Fruit fly (Drosophila melanogaster) whole organism, embryonic: ENCODE measurements around the gene CG9682.

ENCODE experiments used
- B-H2 ChIP-seq: fragments of 200-800 bp; sonication (Bioruptor generic); optimal IDR thresholded peaks from 2 replicates; lab custom pipeline; 2018; ENCODE audit warnings: missing biosample characterization, mild to moderate bottlenecking, missing genetic modification characterization
- BEAF-32 ChIP-seq: fragments of 200-800 bp; sonication (Bioruptor generic); optimal IDR thresholded peaks from 3 replicates; lab custom pipeline; 2017; ENCODE audit warnings: missing biosample characterization, missing genetic modification characterization, mild to moderate bottlenecking, moderate library complexity, missing genetic modification reagents
- Bgb ChIP-seq: fragments of 200-800 bp; sonication (Bioruptor generic); IDR thresholded peaks from 2 replicates; pipeline ENCODE4 v1.3.6; 2022; ENCODE audit warnings: missing biosample characterization, missing genetic modification characterization; ENCODE audit not compliant: partially characterized antibody
- Blimp-1 ChIP-seq: fragments of 200-800 bp; sonication (Bioruptor generic); optimal IDR thresholded peaks from 3 replicates; lab custom pipeline; 2018; ENCODE audit warnings: missing biosample characterization, missing genetic modification characterization, mild to moderate bottlenecking, moderate library complexity, missing genetic modification reagents
- C15 ChIP-seq: fragments of 200-800 bp; sonication (Bioruptor generic); IDR thresholded peaks from 3 replicates; pipeline ENCODE4 v1.3.6; 2022; ENCODE audit warnings: missing biosample characterization, missing genetic modification characterization
- CG10979 ChIP-seq: fragments of 200-800 bp; sonication (Bioruptor generic); optimal IDR thresholded peaks from 2 replicates; lab custom pipeline; 2018; ENCODE audit warnings: missing biosample characterization, mild to moderate bottlenecking, missing genetic modification characterization, moderate library complexity
- CG12155 ChIP-seq: fragments of 200-800 bp; sonication (Bioruptor generic); optimal IDR thresholded peaks from 3 replicates; lab custom pipeline; 2016; ENCODE audit warnings: missing biosample characterization, missing genetic modification characterization
- CG12659 ChIP-seq: fragments of 200-800 bp; sonication (Bioruptor generic); optimal IDR thresholded peaks from 3 replicates; lab custom pipeline; 2017; ENCODE audit warnings: mild to moderate bottlenecking, missing biosample characterization, missing genetic modification reagents, missing genetic modification characterization
- CG12769 ChIP-seq: fragments of 200-800 bp; sonication (Bioruptor generic); optimal IDR thresholded peaks from 2 replicates; lab custom pipeline; 2019; ENCODE audit warnings: missing biosample characterization, mild to moderate bottlenecking, missing genetic modification characterization, moderate library complexity
- CG13775 ChIP-seq: fragments of 200-800 bp; sonication (Bioruptor generic); optimal IDR thresholded peaks from 3 replicates; lab custom pipeline; 2017; ENCODE audit warnings: missing biosample characterization, mild to moderate bottlenecking, missing genetic modification characterization
- CG14710 ChIP-seq: fragments of 200-800 bp; sonication (Bioruptor generic); optimal IDR thresholded peaks from 3 replicates; lab custom pipeline; 2019; ENCODE audit warnings: missing biosample characterization, mild to moderate bottlenecking, missing genetic modification characterization, moderate library complexity
- CG15073 ChIP-seq: fragments of 200-800 bp; sonication (Bioruptor generic); optimal IDR thresholded peaks from 2 replicates; lab custom pipeline; 2016; ENCODE audit warnings: missing biosample characterization, missing genetic modification characterization
- CG15269 ChIP-seq: fragments of 200-800 bp; sonication (Bioruptor generic); optimal IDR thresholded peaks from 2 replicates; lab custom pipeline; 2018; ENCODE audit warnings: missing biosample characterization, mild to moderate bottlenecking, missing genetic modification characterization, moderate library complexity
- CG17359 ChIP-seq: fragments of 200-800 bp; sonication (Bioruptor generic); optimal IDR thresholded peaks from 3 replicates; lab custom pipeline; 2018; ENCODE audit warnings: missing biosample characterization, mild to moderate bottlenecking, missing genetic modification characterization, moderate library complexity
- CG34422 ChIP-seq: fragments of 200-800 bp; sonication (Bioruptor generic); IDR thresholded peaks from 3 replicates; pipeline ENCODE4 v1.3.6; 2022; ENCODE audit warnings: missing biosample characterization, missing genetic modification characterization
- CG43689 ChIP-seq: fragments of 200-800 bp; sonication (Bioruptor generic); IDR thresholded peaks from 2 replicates; pipeline ENCODE4 v1.3.6; 2022; ENCODE audit warnings: missing biosample characterization, missing genetic modification characterization
- CG4707 ChIP-seq: fragments of 200-800 bp; sonication (Bioruptor generic); optimal IDR thresholded peaks from 2 replicates; lab custom pipeline; 2018; ENCODE audit warnings: missing biosample characterization, mild to moderate bottlenecking, missing genetic modification characterization, moderate library complexity
- CG6683 ChIP-seq: fragments of 200-800 bp; sonication (Bioruptor generic); optimal IDR thresholded peaks from 2 replicates; lab custom pipeline; 2017; ENCODE audit warnings: missing biosample characterization, mild to moderate bottlenecking, missing genetic modification characterization, missing genetic modification reagents
- CG7271 ChIP-seq: fragments of 200-800 bp; sonication (Bioruptor generic); optimal IDR thresholded peaks from 2 replicates; lab custom pipeline; 2018; ENCODE audit warnings: missing biosample characterization, mild to moderate bottlenecking, missing genetic modification characterization, moderate library complexity
- CG7963 ChIP-seq: fragments of 200-800 bp; sonication (Bioruptor generic); IDR thresholded peaks from 3 replicates; pipeline ENCODE4 v1.3.6; 2022; ENCODE audit warnings: missing biosample characterization, missing genetic modification characterization; ENCODE audit not compliant: partially characterized antibody
- CG8290 ChIP-seq, 3 experiments: fragments of 200-800 bp; sonication (Bioruptor generic); optimal IDR thresholded peaks; 2 replicates each; lab custom pipeline; 2016 to 2019; ENCODE audit warnings: missing biosample characterization in 3 of 3, missing genetic modification characterization in 3 of 3, mild to moderate bottlenecking in 2 of 3, moderate library complexity in 1 of 3
- CG9876 ChIP-seq: fragments of 200-800 bp; sonication (Bioruptor generic); optimal IDR thresholded peaks from 2 replicates; lab custom pipeline; 2016; ENCODE audit warnings: missing biosample characterization, missing genetic modification characterization
- CTCF ChIP-seq: fragments of 200-800 bp; sonication (Bioruptor generic); optimal IDR thresholded peaks from 2 replicates; lab custom pipeline; 2017; ENCODE audit warnings: missing biosample characterization, mild to moderate bottlenecking, missing genetic modification characterization, moderate library complexity
- Dek ChIP-seq: fragments of 200-800 bp; sonication (Bioruptor generic); optimal IDR thresholded peaks from 3 replicates; lab custom pipeline; 2019; ENCODE audit warnings: missing biosample characterization, mild to moderate bottlenecking, missing genetic modification characterization, moderate library complexity
- Dll ChIP-seq: fragments of 200-800 bp; sonication (Bioruptor generic); IDR thresholded peaks from 4 replicates; pipeline ENCODE4 v1.3.6; 2022; ENCODE audit warnings: missing biosample characterization, missing genetic modification characterization; ENCODE audit not compliant: partially characterized antibody
- Dp ChIP-seq: fragments of 200-800 bp; sonication (Bioruptor generic); optimal IDR thresholded peaks from 2 replicates; lab custom pipeline; 2018; ENCODE audit warnings: missing biosample characterization, mild to moderate bottlenecking, missing genetic modification characterization, moderate library complexity
- HLH54F ChIP-seq: fragments of 200-800 bp; sonication (Bioruptor generic); optimal IDR thresholded peaks from 3 replicates; lab custom pipeline; 2016; ENCODE audit warnings: missing biosample characterization, missing genetic modification characterization
- HmgZ ChIP-seq: fragments of 200-800 bp; sonication (Bioruptor generic); optimal IDR thresholded peaks from 2 replicates; lab custom pipeline; 2018; ENCODE audit warnings: missing biosample characterization, mild to moderate bottlenecking, missing genetic modification characterization
- Hsf ChIP-seq: fragments of 200-800 bp; sonication (Bioruptor generic); optimal IDR thresholded peaks from 3 replicates; lab custom pipeline; 2016; ENCODE audit warnings: missing biosample characterization, missing genetic modification characterization
- Mad ChIP-seq: fragments of 200-800 bp; sonication (Bioruptor generic); optimal IDR thresholded peaks from 2 replicates; lab custom pipeline; 2016; ENCODE audit warnings: missing biosample characterization, missing genetic modification characterization
- abd-A ChIP-seq: fragments of 200-800 bp; sonication (Bioruptor generic); optimal IDR thresholded peaks from 3 replicates; lab custom pipeline; 2019; ENCODE audit warnings: missing biosample characterization, mild to moderate bottlenecking, missing genetic modification characterization, moderate library complexity
- ash1 ChIP-seq: fragments of 200-800 bp; sonication (Bioruptor generic); optimal IDR thresholded peaks from 2 replicates; lab custom pipeline; 2018; ENCODE audit warnings: missing biosample characterization, mild to moderate bottlenecking, missing genetic modification characterization
- caup ChIP-seq: fragments of 200-800 bp; sonication (Bioruptor generic); optimal IDR thresholded peaks from 3 replicates; lab custom pipeline; 2017; ENCODE audit warnings: missing biosample characterization, mild to moderate bottlenecking, missing genetic modification characterization, moderate library complexity; ENCODE audit not compliant: severe bottlenecking
- gsb-n ChIP-seq: fragments of 200-800 bp; sonication (Bioruptor generic); optimal IDR thresholded peaks from 3 replicates; lab custom pipeline; 2018; ENCODE audit warnings: missing biosample characterization, mild to moderate bottlenecking, missing genetic modification characterization
- ham ChIP-seq: fragments of 200-800 bp; sonication (Bioruptor generic); IDR thresholded peaks from 2 replicates; pipeline ENCODE4 v1.3.6; 2022; ENCODE audit warnings: missing biosample characterization, missing genetic modification characterization
- hb ChIP-seq: fragments of 200-800 bp; sonication (Bioruptor generic); IDR thresholded peaks from 3 replicates; pipeline ENCODE4 v1.3.6; 2022; ENCODE audit warnings: missing biosample characterization, missing genetic modification characterization; ENCODE audit not compliant: partially characterized antibody
- hth ChIP-seq: fragments of >200 bp; optimal IDR thresholded peaks from 2 replicates; lab custom pipeline; 2017; ENCODE audit warnings: inconsistent platforms
- mld ChIP-seq: fragments of 200-800 bp; sonication (Bioruptor generic); IDR thresholded peaks from 3 replicates; pipeline ENCODE4 v1.3.6; 2022; ENCODE audit warnings: missing biosample characterization, missing genetic modification characterization; ENCODE audit not compliant: partially characterized antibody
- nom ChIP-seq: fragments of 200-800 bp; sonication (Bioruptor generic); optimal IDR thresholded peaks from 2 replicates; lab custom pipeline; 2017; ENCODE audit warnings: missing biosample characterization, missing genetic modification characterization, mild to moderate bottlenecking, moderate library complexity, missing genetic modification reagents
- pan ChIP-seq, 4 experiments: fragments of >200 bp in 3 of 4; fragments of 200-800 bp in 1 of 4; sonication (Bioruptor generic) in 1 of 4; optimal IDR thresholded peaks in 3 of 4; IDR thresholded peaks in 1 of 4; 2 replicates each; pipeline versions ENCODE4 v1.3.6 to Lab custom; 2017 to 2022; ENCODE audit warnings: missing biosample characterization in 2 of 4, missing genetic modification characterization in 2 of 4, mixed read lengths in 1 of 4
- pfk ChIP-seq: fragments of 200-800 bp; sonication (Bioruptor generic); optimal IDR thresholded peaks from 2 replicates; lab custom pipeline; 2018; ENCODE audit warnings: missing biosample characterization, mild to moderate bottlenecking, missing genetic modification characterization, moderate library complexity
- pzg ChIP-seq: fragments of 200-800 bp; sonication (Bioruptor generic); optimal IDR thresholded peaks from 3 replicates; lab custom pipeline; 2018; ENCODE audit warnings: missing biosample characterization, mild to moderate bottlenecking, missing genetic modification characterization, moderate library complexity
- sisA ChIP-seq: fragments of 200-800 bp; sonication (Bioruptor generic); IDR thresholded peaks from 2 replicates; pipeline ENCODE4 v1.3.6; 2022; ENCODE audit warnings: missing biosample characterization, missing genetic modification characterization
- slp2 ChIP-seq: fragments of 200-800 bp; sonication (Bioruptor generic); optimal IDR thresholded peaks from 2 replicates; lab custom pipeline; 2016; ENCODE audit warnings: missing biosample characterization, missing genetic modification characterization
- stc ChIP-seq: fragments of 200-800 bp; sonication (Bioruptor generic); IDR thresholded peaks from 2 replicates; pipeline ENCODE4 v1.3.6; 2022; ENCODE audit warnings: missing biosample characterization, missing genetic modification characterization
- tna ChIP-seq: fragments of 200-800 bp; sonication (Bioruptor generic); IDR thresholded peaks from 2 replicates; pipeline ENCODE4 v1.3.6; 2022; ENCODE audit warnings: missing biosample characterization, missing genetic modification characterization; ENCODE audit not compliant: partially characterized antibody
- ttk ChIP-seq: fragments of 200-800 bp; sonication (Bioruptor generic); IDR thresholded peaks from 2 replicates; pipeline ENCODE4 v2.1.2; 2022; ENCODE audit warnings: missing biosample characterization, missing genetic modification characterization
- unc-4 ChIP-seq: fragments of 200-800 bp; sonication (Bioruptor generic); IDR thresholded peaks from 2 replicates; pipeline ENCODE4 v1.3.6; 2022; ENCODE audit warnings: missing biosample characterization, missing genetic modification characterization; ENCODE audit not compliant: partially characterized antibody
- vvl ChIP-seq: fragments of 200-800 bp; sonication (Bioruptor generic); IDR thresholded peaks from 2 replicates; pipeline ENCODE4 v1.3.6; 2022; ENCODE audit warnings: missing biosample characterization, missing genetic modification characterization
- zen2 ChIP-seq: fragments of 200-800 bp; sonication (Bioruptor generic); IDR thresholded peaks from 3 replicates; pipeline ENCODE4 v1.3.6; 2022; ENCODE audit warnings: missing biosample characterization, missing genetic modification characterization; ENCODE audit not compliant: partially characterized antibody
- zfh2 ChIP-seq: fragments of 200-800 bp; sonication (Bioruptor generic); optimal IDR thresholded peaks from 2 replicates; lab custom pipeline; 2016; ENCODE audit warnings: missing biosample characterization, missing genetic modification characterization

CG9682 gene

dm6 chr3R:30235253-30235652, 15.5 kb upstream of the CG9682 start (continued):
- TF ChIP-seq hb (GFP tag; lab: Robert Waterston, UW), result no peak
- peak; percentile 30; the same call in 1 of the 2 replicates for TF ChIP-seq ttk (GFP tag; lab: Robert Waterston, UW)
- TF ChIP-seq abd-A (tag; lab: Kevin White, UChicago), result no peak
- TF ChIP-seq Dll (GFP tag; lab: Robert Waterston, UW), result no peak
- TF ChIP-seq vvl, result peak; percentile 39; the same call in 1 of the 2 replicates
- no peak for TF ChIP-seq Dek (tag; lab: Kevin White, UChicago)
- TF ChIP-seq pfk (GFP tag; lab: Kevin White, UChicago), result no peak
- TF ChIP-seq C15 (GFP tag; lab: Robert Waterston, UW), result no peak
- peak; percentile 16 for TF ChIP-seq caup (GFP tag; lab: Kevin White, UChicago)
- no peak for TF ChIP-seq BEAF-32 (GFP tag; lab: Kevin White, UChicago)
- no peak for TF ChIP-seq CG4707 (GFP tag; lab: Kevin White, UChicago)
- peak; percentile 7 for TF ChIP-seq HmgZ (tag; lab: Kevin White, UChicago)
- TF ChIP-seq pzg (GFP tag; lab: Kevin White, UChicago), result no peak
- TF ChIP-seq CG13775, result no peak
- peak; percentile 17 for TF ChIP-seq CG12769
- no peak for TF ChIP-seq HLH54F (GFP tag; lab: Kevin White, UChicago)
- no peak for TF ChIP-seq slp2 (GFP tag; lab: Kevin White, UChicago)
- no peak for TF ChIP-seq CG43689
- TF ChIP-seq Hsf (GFP tag; lab: Kevin White, UChicago), result no peak
- no peak for TF ChIP-seq stc (GFP tag; lab: Robert Waterston, UW)
- no peak for TF ChIP-seq Bgb (GFP tag; lab: Robert Waterston, UW)
- no peak for TF ChIP-seq tna
- peak; percentile 50 for TF ChIP-seq Blimp-1
- no peak for TF ChIP-seq CG9876 (GFP tag; lab: Kevin White, UChicago)
- TF ChIP-seq CG6683 (GFP tag; lab: Kevin White, UChicago), result peak; percentile 21
- TF ChIP-seq CG14710 (tag; lab: Kevin White, UChicago), result peak; percentile 17
- no peak for TF ChIP-seq B-H2 (GFP tag; lab: Kevin White, UChicago)
- peak; percentile 54 for TF ChIP-seq CG10979
- no peak for TF ChIP-seq zfh2
- TF ChIP-seq pan (optimal IDR thresholded peaks at IDR 0.05; lab: Kevin White, UChicago), result no peak
- TF ChIP-seq pan (GFP tag; optimal IDR thresholded peaks at IDR 0.05 in 1 of 2, IDR thresholded peaks at IDR 0.05 in 1 of 2), result no peak
- TF ChIP-seq CG17359, result peak; percentile 55
- no peak for TF ChIP-seq zen2 (GFP tag; lab: Robert Waterston, UW)
- peak; percentile 39; the same call in 1 of the 2 replicates for TF ChIP-seq sisA
- no peak for TF ChIP-seq ash1
- no peak for TF ChIP-seq CG12659 (GFP tag; lab: Kevin White, UChicago)
- no peak for TF ChIP-seq CG7963 (GFP tag; lab: Robert Waterston, UW)
- peak; percentile 49 for TF ChIP-seq CG15269 (tag; lab: Kevin White, UChicago)

DNA sequence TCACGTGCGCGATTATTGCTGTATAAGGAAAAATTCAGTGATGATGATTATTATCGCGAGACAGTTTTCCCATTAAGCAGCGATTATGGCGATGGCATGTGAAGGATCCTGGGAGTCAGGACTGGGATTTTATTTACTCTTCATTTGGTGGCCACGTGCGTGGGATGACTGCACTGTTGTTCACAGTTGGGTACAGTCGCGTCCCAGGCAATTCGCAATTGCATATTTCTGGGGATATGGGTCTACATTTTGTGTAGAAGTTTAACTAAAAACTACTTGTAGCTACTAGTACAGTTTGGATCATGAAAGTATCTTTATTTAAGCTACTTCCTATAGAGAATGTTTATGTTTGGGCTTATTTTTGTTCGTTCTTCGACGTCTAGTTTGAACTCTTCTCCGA, 13.7 kb upstream of the CG9682 start:
- TF ChIP-seq unc-4 (GFP tag; lab: Robert Waterston, UW) (no peak), gsb-n (tag; lab: Kevin White, UChicago) (no peak), Mad (GFP tag; lab: Kevin White, UChicago) (no peak), CG7271 (tag; lab: Kevin White, UChicago) (no peak), CG34422 (GFP tag; lab: Robert Waterston, UW) (no peak), CG12155 (GFP tag; lab: Kevin White, UChicago) (no peak), mld (GFP tag; lab: Robert Waterston, UW) (no peak), CTCF (GFP tag; lab: Kevin White, UChicago) (peak; percentile 28), hth (no peak), CG15073 (GFP tag; lab: Kevin White, UChicago) (peak; percentile 98), nom (GFP tag; lab: Kevin White, UChicago) (no peak), ham (no peak), Dp (GFP tag; lab: Kevin White, UChicago) (no peak), CG8290 (GFP tag; optimal IDR thresholded peaks at IDR 0.05; lab: Kevin White, UChicago) (no peak), CG8290 (tag; optimal IDR thresholded peaks at IDR 0.05; lab: Kevin White, UChicago) (peak in 1 of 2 experiments; percentile 23)
